Worm (Caenorhabditis elegans): Measurements from ENCODE around the gene T28C12.6.

DNA sequence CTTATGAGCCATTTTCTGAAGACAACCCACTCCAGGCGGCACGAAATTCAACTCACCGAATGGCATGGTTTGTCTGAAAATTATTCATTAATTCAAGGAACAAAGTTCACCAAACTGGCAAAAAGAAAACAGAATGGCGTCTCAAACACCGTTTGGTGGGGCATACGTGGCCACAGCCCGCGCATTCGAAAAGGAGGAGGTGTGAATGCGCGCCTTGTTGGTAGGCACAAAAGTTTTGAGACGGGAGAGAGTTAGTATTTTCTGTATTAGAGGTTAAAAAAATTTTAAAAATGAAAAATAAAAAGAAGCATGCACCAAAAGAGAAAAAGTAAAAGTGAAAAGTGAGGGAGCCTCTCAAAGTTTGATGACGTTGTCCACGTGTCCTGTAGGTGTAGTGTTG is 24.0 kb downstream of the T28C12.6 start:
- no peak for TF ChIP-seq snpc-4 (tag; optimal IDR thresholded peaks at IDR 0.05)
- no peak for TF ChIP-seq zag-1 (tag; optimal IDR thresholded peaks at IDR 0.05)
- no peak for TF ChIP-seq nhr-12 (tag; optimal IDR thresholded peaks at IDR 0.05)
- TF ChIP-seq nhr-25 (tag; optimal IDR thresholded peaks at IDR 0.05): no peak
- TF ChIP-seq C34F6.9 (tag; optimal IDR thresholded peaks at IDR 0.05): no peak
- no peak for TF ChIP-seq Y55F3AM.14 (GFP tag; optimal IDR thresholded peaks at IDR 0.05)
- TF ChIP-seq unc-62 (GFP tag; optimal IDR thresholded peaks at IDR 0.05): no peak
- TF ChIP-seq lin-39 (tag; optimal IDR thresholded peaks at IDR 0.05): no peak
- no peak for TF ChIP-seq ztf-11 (tag; optimal IDR thresholded peaks at IDR 0.05)
- no peak for TF ChIP-seq ceh-82 (tag; optimal IDR thresholded peaks at IDR 0.05)
- TF ChIP-seq lsy-2 (tag; optimal IDR thresholded peaks at IDR 0.05): no peak
- TF ChIP-seq lin-13 (GFP tag; optimal IDR thresholded peaks at IDR 0.05): no peak
- TF ChIP-seq nhr-6 (tag; optimal IDR thresholded peaks at IDR 0.05): no peak
- TF ChIP-seq nhr-11 (tag; optimal IDR thresholded peaks at IDR 0.05): no peak

Data from whole organism, L2 larva.